Worm (Caenorhabditis elegans) whole organism, midembryonic: ENCODE results near the gene str-174.

Experiments used
- tab-1 ChIP-seq: fragments of 200-800 bp; sonication (Bioruptor generic); IDR thresholded peaks from 2 replicates; pipeline ENCODE4 v1.3.6; 2022; ENCODE audit warnings: missing genetic modification characterization, missing compliant biosample characterization
- ztf-29 ChIP-seq: fragments of 200-800 bp; sonication (Bioruptor generic); IDR thresholded peaks from 2 replicates; pipeline ENCODE4 v1.3.6; 2022; ENCODE audit warnings: missing genetic modification reagents, missing genetic modification characterization, missing compliant biosample characterization

ce11 chrIV:4858573-4858972, 15.9 kb downstream of the str-174 start, which contains the start of gene Y17G9A.3:
- TF ChIP-seq ztf-29 (GFP tag; lab: Robert Waterston, UW) (no peak), tab-1 (GFP tag; lab: Robert Waterston, UW) (no peak)
